Fruit fly (Drosophila melanogaster): ENCODE data around the gene Nepl21.

Nepl21 gene

DNA sequence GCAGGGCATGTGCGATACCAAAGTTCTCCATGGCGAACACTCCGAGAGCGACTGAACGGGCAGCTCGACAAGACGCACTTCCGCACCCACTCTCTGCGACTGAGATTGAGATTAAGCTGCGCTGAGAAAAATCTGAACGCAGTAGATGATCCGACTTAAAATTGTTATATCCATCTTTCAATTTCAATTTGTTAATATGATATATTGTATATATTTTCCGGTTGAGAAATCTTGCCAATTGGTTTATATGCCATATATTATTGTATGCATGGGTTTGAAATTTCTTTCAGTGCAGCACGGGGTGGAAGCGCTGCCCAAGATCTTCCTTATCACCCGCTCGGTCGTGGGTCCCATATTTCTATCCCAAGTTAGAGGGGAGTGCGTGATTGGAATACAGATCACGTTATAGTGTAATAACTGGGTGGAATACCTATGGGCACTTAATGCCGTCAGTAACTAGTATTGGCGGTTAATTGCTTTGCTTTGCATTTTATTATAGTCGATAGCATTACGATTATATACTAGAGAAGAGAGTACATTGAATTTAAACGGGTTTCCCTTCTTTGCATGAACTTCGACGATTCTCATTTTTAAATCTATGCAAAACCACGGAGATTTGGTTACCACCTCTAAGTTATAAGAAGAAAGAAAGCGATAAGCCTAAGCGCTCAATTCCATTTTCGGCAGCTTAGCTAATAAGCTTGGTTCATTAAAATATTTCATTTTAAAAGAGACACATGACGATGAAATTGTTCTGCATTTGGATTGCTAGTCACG, 3.2 kb upstream of the Nepl21 start, which contains the start of the genes Nepl19 and Nepl20:
Gene Nepl19 (minus strand): TSS at position 57 of the 777 bp plus-strand sequence.
Gene Nepl20 (plus strand): TSS at position 727 of the 777 bp plus-strand sequence.
- TF ChIP-seq Vsx2 (GFP tag; optimal IDR thresholded peaks at IDR 0.05; ENCODE audit: partially characterized antibody) (no peak), Hnf4 (GFP tag; optimal IDR thresholded peaks at IDR 0.05) (peak; percentile 85), CG32264 (GFP tag; optimal IDR thresholded peaks at IDR 0.05) (peak; percentile 41), dl (GFP tag; optimal IDR thresholded peaks at IDR 0.05; ENCODE audit: insufficient read depth in 1 of 2, partially characterized antibody in 2 of 2) (no peak), Hr78 (GFP tag; optimal IDR thresholded peaks at IDR 0.05) (no peak), N (GFP tag; optimal IDR thresholded peaks at IDR 0.05) (no peak), Jra (GFP tag; optimal IDR thresholded peaks at IDR 0.05) (no peak), jim (GFP tag; optimal IDR thresholded peaks at IDR 0.05) (no peak), brk (GFP tag; optimal IDR thresholded peaks at IDR 0.05) (no peak), Dif (GFP tag; optimal IDR thresholded peaks at IDR 0.05; ENCODE audit: partially characterized antibody) (no peak), pan (optimal IDR thresholded peaks at IDR 0.05) (no peak), psq (GFP tag; optimal IDR thresholded peaks at IDR 0.05) (peak; percentile 80), Dfd (GFP tag; optimal IDR thresholded peaks at IDR 0.05) (no peak), CrebA (GFP tag; optimal IDR thresholded peaks at IDR 0.05; ENCODE audit: borderline replicate concordance) (peak; percentile 41), Myc (optimal IDR thresholded peaks at IDR 0.05) (no peak), lola (GFP tag; optimal IDR thresholded peaks at IDR 0.05) (no peak), rgr (GFP tag; optimal IDR thresholded peaks at IDR 0.05) (peak; percentile 90), h (GFP tag; optimal IDR thresholded peaks at IDR 0.05) (peak; percentile 93), sage (GFP tag; optimal IDR thresholded peaks at IDR 0.05) (peak; percentile 77), dmrt93B (GFP tag; optimal IDR thresholded peaks at IDR 0.05) (peak; percentile 68), Rel (GFP tag; optimal IDR thresholded peaks at IDR 0.05) (peak; percentile 51), Rel (tag; optimal IDR thresholded peaks at IDR 0.05) (peak; percentile 56), OdsH (GFP tag; optimal IDR thresholded peaks at IDR 0.05) (peak; percentile 92), Sp1 (GFP tag; optimal IDR thresholded peaks at IDR 0.05) (peak; percentile 79), HLH106 (tag; optimal IDR thresholded peaks at IDR 0.05) (peak; percentile 84), usp (GFP tag; optimal IDR thresholded peaks at IDR 0.05) (no peak), foxo (GFP tag; optimal IDR thresholded peaks at IDR 0.05) (peak in 1 of 2 experiments; percentile 90), fru (GFP tag; optimal IDR thresholded peaks at IDR 0.05) (peak; percentile 89), sv (GFP tag; optimal IDR thresholded peaks at IDR 0.05) (peak; percentile 81), CG9705 (GFP tag; optimal IDR thresholded peaks at IDR 0.05) (no peak), Abd-B (GFP tag; optimal IDR thresholded peaks at IDR 0.05) (no peak), ey (GFP tag; optimal IDR thresholded peaks at IDR 0.05) (peak; percentile 87), Mio (GFP tag; optimal IDR thresholded peaks at IDR 0.05) (peak; percentile 12), tai (GFP tag; optimal IDR thresholded peaks at IDR 0.05) (no peak), br (GFP tag; optimal IDR thresholded peaks at IDR 0.05) (peak; percentile 86), Hr83 (GFP tag; optimal IDR thresholded peaks at IDR 0.05; ENCODE audit: poor library complexity, severe bottlenecking) (no peak), dsf (GFP tag; optimal IDR thresholded peaks at IDR 0.05; ENCODE audit: borderline replicate concordance) (no peak), woc (GFP tag; optimal IDR thresholded peaks at IDR 0.05) (peak; percentile 53), GATAd (GFP tag; optimal IDR thresholded peaks at IDR 0.05) (no peak)

DNA sequence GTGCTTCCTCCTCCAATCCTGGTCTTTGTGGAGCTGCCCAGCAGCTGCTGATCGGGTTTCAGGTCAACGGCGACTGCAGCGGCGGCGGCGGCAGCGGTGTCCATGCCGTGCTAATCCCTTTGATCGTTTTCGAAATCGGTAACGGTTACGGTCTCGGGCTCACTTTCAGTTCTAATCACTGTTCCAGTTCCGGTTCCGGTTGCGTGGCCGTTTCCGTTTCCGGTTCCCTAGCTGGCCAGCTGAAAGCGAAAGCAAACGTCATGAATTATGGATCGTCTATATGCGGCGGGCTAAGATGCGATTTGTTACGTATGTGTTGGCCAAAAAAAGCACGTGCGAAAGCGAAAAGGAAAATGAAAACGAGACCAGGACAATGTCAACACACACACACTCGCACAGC, 3.3 kb downstream of the Nepl21 start:
- TF ChIP-seq Vsx2 (GFP tag; optimal IDR thresholded peaks at IDR 0.05; ENCODE audit: partially characterized antibody) (no peak), Sp1 (GFP tag; optimal IDR thresholded peaks at IDR 0.05) (no peak), brk (GFP tag; optimal IDR thresholded peaks at IDR 0.05) (no peak)

All from whole organism, wandering third instar larva.